Worm (Caenorhabditis elegans): Measurements from ENCODE around the gene thoc-2.

ce11 chrIII:6339919-6340434, 27.9 kb upstream of the thoc-2 start, which contains the start of gene let-767:
- TF ChIP-seq ces-1 (GFP tag; optimal IDR thresholded peaks at IDR 0.05) (no peak), egl-27 (tag; optimal IDR thresholded peaks at IDR 0.05) (no peak), nhr-12 (tag; optimal IDR thresholded peaks at IDR 0.05) (no peak), nhr-11 (tag; optimal IDR thresholded peaks at IDR 0.05) (no peak), zag-1 (tag; optimal IDR thresholded peaks at IDR 0.05) (no peak), nhr-237 (tag; optimal IDR thresholded peaks at IDR 0.05) (no peak), ceh-63 (GFP tag; optimal IDR thresholded peaks at IDR 0.05) (no peak), lsy-2 (tag; optimal IDR thresholded peaks at IDR 0.05) (no peak), aha-1 (tag; optimal IDR thresholded peaks at IDR 0.05) (no peak), efl-1 (optimal IDR thresholded peaks at IDR 0.05) (no peak), efl-1 (GFP tag; optimal IDR thresholded peaks at IDR 0.05 in 1 of 2) (no peak), F16B12.6 (tag; optimal IDR thresholded peaks at IDR 0.05) (no peak), pqm-1 (tag; optimal IDR thresholded peaks at IDR 0.05) (no peak), ceh-88 (GFP tag; IDR thresholded peaks at IDR 0.05) (no peak), elt-3 (tag; optimal IDR thresholded peaks at IDR 0.05) (peak in 1 of 6 experiments; percentile 61)
